Fruit fly (Drosophila melanogaster) whole organism, wandering third instar larva: Measurements from ENCODE around the gene CD98hc.

Experiments used
- CG9705 ChIP-seq: fragments of 200-800 bp; sonication (Bioruptor generic); optimal IDR thresholded peaks from 2 replicates; lab custom pipeline; 2018; ENCODE audit warnings: missing biosample characterization, mild to moderate bottlenecking, missing genetic modification characterization
- Dif ChIP-seq: fragments of 200-275, 200-300 bp; sonication (Bioruptor generic); optimal IDR thresholded peaks from 2 replicates; lab custom pipeline; 2018; ENCODE audit warnings: missing biosample characterization, missing genetic modification characterization; ENCODE audit not compliant: partially characterized antibody
- HLH106 ChIP-seq: fragments of 200-800 bp; optimal IDR thresholded peaks from 3 replicates; lab custom pipeline; 2019; ENCODE audit warnings: missing biosample characterization, mild to moderate bottlenecking, missing genetic modification characterization, moderate library complexity
- br ChIP-seq: fragments of 200-800 bp; sonication (Bioruptor generic); optimal IDR thresholded peaks from 2 replicates; lab custom pipeline; 2016; ENCODE audit warnings: missing biosample characterization, missing genetic modification characterization
- ey ChIP-seq: fragments of 200-800 bp; sonication (Bioruptor generic); optimal IDR thresholded peaks from 2 replicates; lab custom pipeline; 2016; ENCODE audit warnings: missing biosample characterization, missing genetic modification characterization
- foxo ChIP-seq, 2 experiments: fragments of 200-800 bp; sonication (Bioruptor generic); optimal IDR thresholded peaks; 2 replicates in 1 of 2; 3 replicates in 1 of 2; lab custom pipeline; 2016 to 2017; ENCODE audit warnings: missing biosample characterization in 2 of 2, missing genetic modification characterization in 2 of 2
- jim ChIP-seq: fragments of 175-275, 200-325 bp; sonication (Bioruptor generic); optimal IDR thresholded peaks from 2 replicates; lab custom pipeline; 2016; ENCODE audit warnings: missing biosample characterization, mild to moderate bottlenecking, missing genetic modification characterization
- pan ChIP-seq: fragments of >200 bp; optimal IDR thresholded peaks from 2 replicates; lab custom pipeline; 2017
- psq ChIP-seq: fragments of 200-800 bp; sonication (Bioruptor generic); optimal IDR thresholded peaks from 3 replicates; lab custom pipeline; 2017; ENCODE audit warnings: missing biosample characterization, mild to moderate bottlenecking, missing genetic modification characterization, moderate library complexity

DNA sequence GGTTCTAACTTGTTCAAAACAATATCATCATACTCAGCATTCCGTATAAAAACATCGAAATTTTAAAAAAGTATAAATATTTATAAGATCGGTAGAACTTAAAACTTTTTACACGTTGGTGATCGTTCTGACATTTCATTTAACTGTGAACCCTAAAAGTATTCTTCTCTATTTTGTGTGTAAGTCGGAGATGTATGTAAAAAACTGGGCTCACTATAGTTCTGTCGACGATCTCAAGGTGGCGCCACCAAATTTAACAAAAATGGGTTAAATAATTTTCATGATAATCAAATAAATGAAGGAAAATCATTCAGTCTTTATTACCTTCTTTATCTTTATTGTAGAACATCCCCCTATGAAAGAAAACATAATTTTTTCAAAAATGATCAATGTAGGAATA, 3.2 kb upstream of the CD98hc start:
- TF ChIP-seq pan (no peak), br (no peak), jim (GFP tag; lab: Kevin White, UChicago) (no peak), psq (no peak), ey (no peak), foxo (GFP tag; optimal IDR thresholded peaks at IDR 0.05; lab: Kevin White, UChicago) (no peak), Dif (no peak), CG9705 (GFP tag; lab: Kevin White, UChicago) (no peak), HLH106 (no peak)
